Fruit fly (Drosophila melanogaster) whole organism: ENCODE measurements around the gene CG3246.
A peak's percentile ranks its signal among the peaks of the same experiment; 100 is the strongest.

ENCODE experiments used
- CG8478 ChIP-seq: fragments of >200 bp; optimal IDR thresholded peaks from 2 replicates; lab custom pipeline; 2018; ENCODE audit warnings: inconsistent platforms
- Dll ChIP-seq: fragments of >200 bp; optimal IDR thresholded peaks from 2 replicates; lab custom pipeline; 2017
- EcR ChIP-seq, 2 experiments: fragments of >200 bp; optimal IDR thresholded peaks; 2 replicates each; lab custom pipeline; 2017; ENCODE audit warnings: missing biosample characterization in 2 of 2, missing genetic modification characterization in 2 of 2, missing genetic modification reagents in 2 of 2
- pan ChIP-seq: fragments of >200 bp; optimal IDR thresholded peaks from 2 replicates; lab custom pipeline; 2017
- psq ChIP-seq: fragments of >200 bp; optimal IDR thresholded peaks from 2 replicates; lab custom pipeline; 2017

DNA sequence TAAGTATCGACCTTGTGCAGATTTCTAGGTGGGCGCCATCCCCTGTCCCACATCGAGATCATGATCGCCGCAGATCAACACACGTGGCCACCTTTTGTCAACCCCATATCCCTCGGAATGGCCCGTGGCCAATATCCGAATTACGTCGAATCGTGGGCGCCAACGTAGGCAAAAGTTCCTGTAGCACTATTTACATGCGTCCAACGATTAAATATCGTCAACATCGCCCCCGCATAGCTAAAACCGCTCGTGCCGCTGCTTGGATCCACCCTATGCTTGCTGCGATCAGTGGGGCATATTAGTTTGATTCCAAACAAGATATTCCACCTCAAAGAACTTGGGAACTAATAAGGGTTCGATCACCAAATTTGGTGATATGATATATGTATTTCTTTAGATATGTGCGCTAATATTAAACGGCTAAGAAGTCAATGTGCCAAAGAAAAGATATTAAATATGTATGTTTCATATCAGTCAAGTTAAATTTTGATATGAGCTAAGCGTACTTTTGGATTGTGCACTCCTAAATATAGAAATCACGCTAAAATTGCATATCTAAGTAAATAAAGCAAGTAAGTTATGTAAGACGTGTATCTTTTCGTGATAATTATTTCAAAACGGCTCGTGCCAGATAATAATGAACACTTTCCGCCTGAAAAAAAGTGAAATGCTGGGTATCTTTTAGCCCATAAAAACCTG, 15.5 kb upstream of the CG3246 start:
- TF ChIP-seq CG8478 (lab: Kevin White, UChicago): no peak
- TF ChIP-seq EcR (GFP tag; optimal IDR thresholded peaks at IDR 0.05; lab: Kevin White, UChicago): no peak
- no peak for TF ChIP-seq Dll (lab: Kevin White, UChicago)
- no peak for TF ChIP-seq psq
- peak; percentile 85 for TF ChIP-seq pan (lab: Kevin White, UChicago)
